In genomic region chr3R:5856215-5856614, dm6 we compare ENCODE assay signal across 4 fruit fly cellular contexts.
A peak's percentile ranks its signal among the peaks of the same experiment; 100 is the strongest.
TF ChIP-seq lines count a peak whose summit lies in the region.

disp (minus strand) TSS chr3R:5856311.
ECSIT (plus strand) TSS chr3R:5856585.

TF ChIP-seq in whole organism, adult, 20 proteins besides CTCF, POLR2A, EP300 and RAD21 (continued from another document):
- TF ChIP-seq bab1 (GFP tag; optimal IDR thresholded peaks at IDR 0.05; lab: Kevin White, UChicago) (peak; percentile 28), Hr96 (GFP tag; optimal IDR thresholded peaks at IDR 0.05; lab: Kevin White, UChicago) (peak; percentile 49)
TF ChIP-seq in whole organism, adult: peak in this region for 13.

TF ChIP-seq in whole organism, embryonic, 481 proteins besides CTCF, POLR2A, EP300 and RAD21 (continued from another document and continues in another):
- TF ChIP-seq ems (GFP tag; optimal IDR thresholded peaks at IDR 0.05; lab: Kevin White, UChicago), result peak; percentile 45
- TF ChIP-seq sc (optimal IDR thresholded peaks at IDR 0.05; lab: Kevin White, UChicago), result no peak
- no peak for TF ChIP-seq sc (GFP tag; optimal IDR thresholded peaks at IDR 0.05; lab: Kevin White, UChicago)
- no peak for TF ChIP-seq scrt (GFP tag; optimal IDR thresholded peaks at IDR 0.05; lab: Kevin White, UChicago)
- no peak for TF ChIP-seq ci (GFP tag; IDR thresholded peaks at IDR 0.05; lab: Robert Waterston, UW)
- no peak for TF ChIP-seq GATAe (GFP tag; conservative IDR thresholded peaks at IDR 0.05; lab: Robert Waterston, UW)
- TF ChIP-seq Six4 (GFP tag; optimal IDR thresholded peaks at IDR 0.05; lab: Kevin White, UChicago), result peak; percentile 14
- TF ChIP-seq esg (GFP tag; conservative IDR thresholded peaks at IDR 0.05; lab: Robert Waterston, UW), result no peak
- TF ChIP-seq CG33557 (GFP tag; optimal IDR thresholded peaks at IDR 0.05; lab: Kevin White, UChicago), result peak; percentile 21
- peak; percentile 7 for TF ChIP-seq CG9797 (GFP tag; optimal IDR thresholded peaks at IDR 0.05; lab: Kevin White, UChicago)
- peak; percentile 16 for TF ChIP-seq Usf (GFP tag; optimal IDR thresholded peaks at IDR 0.05; lab: Kevin White, UChicago)
- peak; percentile 27 for TF ChIP-seq bab2 (GFP tag; optimal IDR thresholded peaks at IDR 0.05; lab: Kevin White, UChicago)
- peak; percentile 45 for TF ChIP-seq CG7786 (GFP tag; optimal IDR thresholded peaks at IDR 0.05; lab: Kevin White, UChicago)
- TF ChIP-seq CG17568 (GFP tag; optimal IDR thresholded peaks at IDR 0.05; lab: Kevin White, UChicago), result no peak
- no peak for TF ChIP-seq Taf1 (GFP tag; IDR thresholded peaks at IDR 0.05; lab: Robert Waterston, UW)
- no peak for TF ChIP-seq chm (GFP tag; IDR thresholded peaks at IDR 0.05; lab: Robert Waterston, UW)
- TF ChIP-seq CG13296 (GFP tag; optimal IDR thresholded peaks at IDR 0.05; lab: Kevin White, UChicago), result no peak
- peak; percentile 59 for TF ChIP-seq CoRest (tag; optimal IDR thresholded peaks at IDR 0.05; lab: Kevin White, UChicago)
- peak; percentile 38 for TF ChIP-seq dmrt11E (tag; optimal IDR thresholded peaks at IDR 0.05; lab: Kevin White, UChicago)
- peak; percentile 48; the same call in 1 of the 2 replicates for TF ChIP-seq CG6689 (GFP tag; IDR thresholded peaks at IDR 0.05; lab: Robert Waterston, UW)
- no peak for TF ChIP-seq run (tag; optimal IDR thresholded peaks at IDR 0.05; lab: Kevin White, UChicago)
- TF ChIP-seq oc (tag; optimal IDR thresholded peaks at IDR 0.05; lab: Kevin White, UChicago), result no peak
- no peak for TF ChIP-seq D (optimal IDR thresholded peaks at IDR 0.05; lab: Kevin White, UChicago)
- no peak for TF ChIP-seq D (GFP tag; optimal IDR thresholded peaks at IDR 0.05; lab: Kevin White, UChicago)
- no peak for TF ChIP-seq H2.0 (GFP tag; IDR thresholded peaks at IDR 0.05; lab: Robert Waterston, UW)
- no peak for TF ChIP-seq vnd (GFP tag; IDR thresholded peaks at IDR 0.05; lab: Robert Waterston, UW; ENCODE audit: partially characterized antibody)
- TF ChIP-seq ewg (GFP tag; optimal IDR thresholded peaks at IDR 0.05; lab: Kevin White, UChicago), result no peak
- no peak for TF ChIP-seq E2f1 (GFP tag; IDR thresholded peaks at IDR 0.05; lab: Robert Waterston, UW)
- no peak for TF ChIP-seq prd (optimal IDR thresholded peaks at IDR 0.05; lab: Kevin White, UChicago)
- TF ChIP-seq prd (GFP tag; IDR thresholded peaks at IDR 0.05; lab: Robert Waterston, UW), result 0 out of 3 replicates have a peak, but pooled peaks have one; percentile 24
- TF ChIP-seq CG4730 (GFP tag; IDR thresholded peaks at IDR 0.05; lab: Robert Waterston, UW), result no peak
- TF ChIP-seq caup (GFP tag; optimal IDR thresholded peaks at IDR 0.05; lab: Kevin White, UChicago; ENCODE audit: severe bottlenecking), result no peak
- TF ChIP-seq Max (GFP tag; optimal IDR thresholded peaks at IDR 0.05; lab: Kevin White, UChicago), result peak; percentile 48
- TF ChIP-seq HmgD (GFP tag; optimal IDR thresholded peaks at IDR 0.05; lab: Kevin White, UChicago), result peak; percentile 15
- TF ChIP-seq Med (GFP tag; lab: Kevin White, UChicago), result peak; percentile 88
- 0 out of 3 replicates have a peak, but pooled peaks have one; percentile 40 for TF ChIP-seq dysf (GFP tag; IDR thresholded peaks at IDR 0.05; lab: Robert Waterston, UW)
- no peak for TF ChIP-seq CG32532 (GFP tag; IDR thresholded peaks at IDR 0.05; lab: Robert Waterston, UW)
- TF ChIP-seq CG1602 (GFP tag; optimal IDR thresholded peaks at IDR 0.05; lab: Kevin White, UChicago), result peak; percentile 12
- no peak for TF ChIP-seq CG1647 (GFP tag; optimal IDR thresholded peaks at IDR 0.05; lab: Kevin White, UChicago)
- TF ChIP-seq CG11696 (GFP tag; IDR thresholded peaks at IDR 0.05; lab: Robert Waterston, UW), result no peak
- peak; percentile 52 for TF ChIP-seq YL-1 (GFP tag; optimal IDR thresholded peaks at IDR 0.05; lab: Kevin White, UChicago)
- TF ChIP-seq sens-2 (GFP tag; IDR thresholded peaks at IDR 0.05; lab: Robert Waterston, UW), result no peak
- TF ChIP-seq CG13624 (GFP tag; optimal IDR thresholded peaks at IDR 0.05; lab: Kevin White, UChicago), result peak; percentile 43
- TF ChIP-seq CG10654 (GFP tag; optimal IDR thresholded peaks at IDR 0.05; lab: Kevin White, UChicago), result peak; percentile 20

TF ChIP-seq in whole organism, prepupa, 60 proteins besides CTCF, POLR2A, EP300 and RAD21 (continued from another document):
- TF ChIP-seq CG16779 (tag; optimal IDR thresholded peaks at IDR 0.05; lab: Kevin White, UChicago) (no peak), CG3919 (GFP tag; optimal IDR thresholded peaks at IDR 0.05; lab: Kevin White, UChicago) (no peak), esn (GFP tag; optimal IDR thresholded peaks at IDR 0.05; lab: Kevin White, UChicago) (peak; percentile 62), CG32006 (GFP tag; optimal IDR thresholded peaks at IDR 0.05; lab: Kevin White, UChicago) (no peak), dsx (GFP tag; optimal IDR thresholded peaks at IDR 0.05; lab: Kevin White, UChicago; ENCODE audit: poor library complexity, severe bottlenecking) (no peak), OdsH (GFP tag; optimal IDR thresholded peaks at IDR 0.05; lab: Kevin White, UChicago) (no peak), CG3032 (tag; optimal IDR thresholded peaks at IDR 0.05; lab: Kevin White, UChicago) (no peak)

TF ChIP-seq in whole organism, wandering third instar larva, 38 proteins besides CTCF, POLR2A, EP300 and RAD21 (continued from another document):
- TF ChIP-seq Dif (GFP tag; optimal IDR thresholded peaks at IDR 0.05; lab: Kevin White, UChicago; ENCODE audit: partially characterized antibody), result no peak
- peak; percentile 34 for TF ChIP-seq sv (GFP tag; optimal IDR thresholded peaks at IDR 0.05; lab: Kevin White, UChicago)
- no peak for TF ChIP-seq GATAd (GFP tag; optimal IDR thresholded peaks at IDR 0.05; lab: Kevin White, UChicago)
- no peak for TF ChIP-seq dsf (GFP tag; optimal IDR thresholded peaks at IDR 0.05; lab: Kevin White, UChicago; ENCODE audit: borderline replicate concordance)
- no peak for TF ChIP-seq N (GFP tag; optimal IDR thresholded peaks at IDR 0.05; lab: Kevin White, UChicago)
- no peak for TF ChIP-seq sage (GFP tag; optimal IDR thresholded peaks at IDR 0.05; lab: Kevin White, UChicago)
- TF ChIP-seq pan (optimal IDR thresholded peaks at IDR 0.05; lab: Kevin White, UChicago), result no peak
- TF ChIP-seq jim (GFP tag; optimal IDR thresholded peaks at IDR 0.05; lab: Kevin White, UChicago), result no peak
- TF ChIP-seq ey (GFP tag; optimal IDR thresholded peaks at IDR 0.05; lab: Kevin White, UChicago), result no peak
